Fruit fly (Drosophila melanogaster) whole organism, embryonic: Measurements from ENCODE around the gene CG34253.

ENCODE experiments used
- Blimp-1 ChIP-seq: fragments of 200-800 bp; sonication (Bioruptor generic); optimal IDR thresholded peaks from 3 replicates; lab custom pipeline; 2018; ENCODE audit warnings: missing biosample characterization, missing genetic modification characterization, mild to moderate bottlenecking, moderate library complexity, missing genetic modification reagents
- CG10147 ChIP-seq: fragments of 200-800 bp; sonication (Bioruptor generic); optimal IDR thresholded peaks from 2 replicates; lab custom pipeline; 2019; ENCODE audit warnings: missing biosample characterization, mild to moderate bottlenecking, missing genetic modification characterization, moderate library complexity
- CG11695 ChIP-seq: fragments of 200-800 bp; sonication (Bioruptor generic); IDR thresholded peaks from 3 replicates; pipeline ENCODE4 v1.3.6; 2022; ENCODE audit warnings: missing biosample characterization, missing genetic modification characterization
- CG13287 ChIP-seq: fragments of 200-800 bp; sonication (Bioruptor generic); IDR thresholded peaks from 2 replicates; pipeline ENCODE4 v1.3.6; 2022; ENCODE audit warnings: missing biosample characterization, missing genetic modification characterization; ENCODE audit not compliant: partially characterized antibody
- CG3281 ChIP-seq: fragments of 200-800 bp; sonication (Bioruptor generic); optimal IDR thresholded peaks from 3 replicates; lab custom pipeline; 2017; ENCODE audit warnings: missing biosample characterization, mild to moderate bottlenecking, missing genetic modification characterization
- CG3995 ChIP-seq: fragments of 200-800 bp; sonication (Bioruptor generic); optimal IDR thresholded peaks from 3 replicates; lab custom pipeline; 2016; ENCODE audit warnings: missing biosample characterization, missing genetic modification characterization
- CG6689 ChIP-seq: fragments of 200-800 bp; sonication (Bioruptor generic); IDR thresholded peaks from 2 replicates; pipeline ENCODE4 v1.3.6; 2022; ENCODE audit warnings: missing biosample characterization, missing genetic modification characterization
- CG8944 ChIP-seq: fragments of 200-800 bp; sonication (Bioruptor generic); optimal IDR thresholded peaks from 3 replicates; lab custom pipeline; 2016; ENCODE audit warnings: missing biosample characterization, missing genetic modification characterization
- Dll ChIP-seq: fragments of 200-800 bp; sonication (Bioruptor generic); IDR thresholded peaks from 4 replicates; pipeline ENCODE4 v1.3.6; 2022; ENCODE audit warnings: missing biosample characterization, missing genetic modification characterization; ENCODE audit not compliant: partially characterized antibody
- Dref ChIP-seq: fragments of 200-800 bp; sonication (Bioruptor generic); IDR thresholded peaks from 2 replicates; pipeline ENCODE4 v1.3.6; 2022; ENCODE audit warnings: missing biosample characterization, missing genetic modification characterization
- HLH3B ChIP-seq: fragments of 200-800 bp; sonication (Bioruptor generic); IDR thresholded peaks from 2 replicates; pipeline ENCODE4 v1.3.6; 2022; ENCODE audit warnings: missing biosample characterization, missing genetic modification characterization
- chm ChIP-seq: fragments of 200-800 bp; sonication (Bioruptor generic); IDR thresholded peaks from 2 replicates; pipeline ENCODE4 v1.3.6; 2022; ENCODE audit warnings: missing biosample characterization, missing genetic modification characterization
- mam ChIP-seq: fragments of 200-800 bp; sonication (Bioruptor generic); optimal IDR thresholded peaks from 3 replicates; lab custom pipeline; 2016; ENCODE audit warnings: missing biosample characterization, missing genetic modification characterization

DNA sequence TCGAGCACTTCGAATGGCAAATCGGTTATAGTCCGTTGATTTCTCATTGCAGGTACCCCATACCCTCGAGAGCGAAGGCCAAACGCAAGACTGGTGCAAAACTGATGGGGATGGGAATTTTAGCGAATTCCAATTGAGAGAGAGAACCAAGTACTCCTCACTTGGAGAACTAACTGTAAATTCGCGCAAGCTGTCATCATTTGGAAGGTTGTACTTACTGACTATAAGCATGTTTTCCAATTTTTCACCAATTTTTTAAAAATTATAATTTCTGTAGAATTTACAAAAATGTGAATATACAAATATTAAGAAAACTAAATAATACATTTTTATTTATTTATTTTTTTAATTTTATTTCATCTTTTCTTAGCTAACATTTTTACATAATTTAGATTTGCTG is 15.1 kb downstream of the CG34253 start, which contains the start of gene CG44005:
- no peak for TF ChIP-seq CG8944
- TF ChIP-seq Dref (GFP tag; lab: Robert Waterston, UW), result no peak
- TF ChIP-seq chm, result no peak
- TF ChIP-seq CG3995 (GFP tag; lab: Kevin White, UChicago), result no peak
- no peak for TF ChIP-seq Blimp-1 (GFP tag; lab: Kevin White, UChicago)
- TF ChIP-seq Dll (GFP tag; lab: Robert Waterston, UW), result no peak
- no peak for TF ChIP-seq CG10147
- no peak for TF ChIP-seq mam
- TF ChIP-seq CG13287, result no peak
- no peak for TF ChIP-seq CG3281 (GFP tag; lab: Kevin White, UChicago)
- TF ChIP-seq CG11695, result no peak
- no peak for TF ChIP-seq CG6689 (GFP tag; lab: Robert Waterston, UW)
- no peak for TF ChIP-seq HLH3B
